Worm (Caenorhabditis elegans) whole organism, L2 larva: ENCODE results near the gene nipi-4.
A peak's percentile ranks its signal among the peaks of the same experiment; 100 is the strongest.

Source experiments
- C34F6.9 ChIP-seq: fragments of 150-350 bp; optimal IDR thresholded peaks from 2 replicates; lab custom pipeline; 2014; ENCODE audit warnings: missing biosample characterization, missing genetic modification characterization
- F13H6.1 ChIP-seq: sonication (generic microtip); optimal IDR thresholded peaks from 2 replicates; lab custom pipeline; 2016; ENCODE audit warnings: missing genetic modification characterization, missing compliant biosample characterization
- R02D3.7 ChIP-seq: fragments of 150-350 bp; optimal IDR thresholded peaks from 2 replicates; lab custom pipeline; 2014; ENCODE audit warnings: missing biosample characterization, missing genetic modification characterization
- Y55F3AM.14 ChIP-seq: fragments of 200-800 bp; sonication (Bioruptor generic); optimal IDR thresholded peaks from 2 replicates; lab custom pipeline; 2018; ENCODE audit warnings: mild to moderate bottlenecking, missing genetic modification characterization, missing compliant biosample characterization
- ZK546.5 ChIP-seq: sonication (generic microtip); optimal IDR thresholded peaks from 2 replicates; lab custom pipeline; 2017; ENCODE audit warnings: missing biosample characterization, missing genetic modification characterization
- alr-1 ChIP-seq: fragments of 150-350 bp; optimal IDR thresholded peaks from 2 replicates; lab custom pipeline; 2014; ENCODE audit warnings: missing biosample characterization, missing genetic modification characterization
- aly-2 ChIP-seq: fragments of 150-350 bp; optimal IDR thresholded peaks from 2 replicates; lab custom pipeline; 2014; ENCODE audit warnings: missing biosample characterization, missing genetic modification characterization
- ama-1 ChIP-seq: fragments of 150-350 bp; optimal IDR thresholded peaks from 2 replicates; lab custom pipeline; 2018; ENCODE audit warnings: inconsistent platforms
- blmp-1 ChIP-seq: sonication (generic microtip); optimal IDR thresholded peaks from 2 replicates; lab custom pipeline; 2017; ENCODE audit warnings: missing genetic modification characterization, mild to moderate bottlenecking, missing compliant biosample characterization, antibody characterized with exemption, moderate library complexity; ENCODE audit not compliant: insufficient read depth
- ceh-16 ChIP-seq: fragments of 150-350 bp; optimal IDR thresholded peaks from 2 replicates; lab custom pipeline; 2014; ENCODE audit warnings: missing biosample characterization, missing genetic modification characterization
- ceh-82 ChIP-seq: fragments of 150-350 bp; optimal IDR thresholded peaks from 2 replicates; lab custom pipeline; 2014; ENCODE audit warnings: missing biosample characterization, missing genetic modification characterization
- crh-2 ChIP-seq: sonication (generic microtip); optimal IDR thresholded peaks from 2 replicates; lab custom pipeline; 2017; ENCODE audit warnings: missing biosample characterization, missing genetic modification characterization
- dmd-4 ChIP-seq: sonication (generic microtip); optimal IDR thresholded peaks from 2 replicates; lab custom pipeline; 2017; ENCODE audit warnings: missing biosample characterization, missing genetic modification characterization
- egl-27 ChIP-seq: sonication (generic microtip); optimal IDR thresholded peaks from 3 replicates; lab custom pipeline; 2017; ENCODE audit warnings: missing biosample characterization, missing genetic modification reagents, missing genetic modification characterization
- elt-1 ChIP-seq: fragments of 150-350 bp; optimal IDR thresholded peaks from 2 replicates; lab custom pipeline; 2014; ENCODE audit warnings: missing biosample characterization, missing genetic modification characterization
- elt-3 ChIP-seq: sonication (generic microtip); optimal IDR thresholded peaks from 2 replicates; lab custom pipeline; 2017; ENCODE audit warnings: missing biosample characterization, missing genetic modification characterization
- fos-1 ChIP-seq: fragments of 150-350 bp; optimal IDR thresholded peaks from 2 replicates; lab custom pipeline; 2014; ENCODE audit warnings: missing biosample characterization, missing genetic modification characterization
- gmeb-1 ChIP-seq: fragments of 150-350 bp; optimal IDR thresholded peaks from 2 replicates; lab custom pipeline; 2014; ENCODE audit warnings: missing biosample characterization, missing genetic modification characterization
- lin-11 ChIP-seq: fragments of 150-350 bp; sonication (generic microtip); optimal IDR thresholded peaks from 2 replicates; lab custom pipeline; 2014; ENCODE audit warnings: missing biosample characterization, missing genetic modification characterization, inconsistent platforms, mixed read lengths
- lin-13 ChIP-seq: fragments of 150-350 bp; optimal IDR thresholded peaks from 2 replicates; lab custom pipeline; 2014; ENCODE audit warnings: missing biosample characterization, missing genetic modification reagents, missing genetic modification characterization
- lin-39 ChIP-seq: fragments of 150-350 bp; optimal IDR thresholded peaks from 2 replicates; lab custom pipeline; 2014; ENCODE audit warnings: missing biosample characterization, missing genetic modification reagents, missing genetic modification characterization
- lsy-2 ChIP-seq, 2 experiments: fragments of 150-350 bp in 1 of 2; sonication (generic microtip) in 1 of 2; optimal IDR thresholded peaks; 2 replicates each; lab custom pipeline; 2014 to 2017; ENCODE audit warnings: missing biosample characterization in 2 of 2, missing genetic modification characterization in 2 of 2
- mab-5 ChIP-seq: fragments of 150-350 bp; optimal IDR thresholded peaks from 2 replicates; lab custom pipeline; 2014; ENCODE audit warnings: missing biosample characterization, missing genetic modification characterization
- mbf-1 ChIP-seq: sonication (generic microtip); optimal IDR thresholded peaks from 2 replicates; lab custom pipeline; 2017; ENCODE audit warnings: missing biosample characterization, missing genetic modification characterization
- mdl-1 ChIP-seq, 2 experiments: fragments of 150-350 bp in 1 of 2; sonication (generic microtip) in 1 of 2; optimal IDR thresholded peaks; 2 replicates each; lab custom pipeline; 2017; ENCODE audit warnings: missing biosample characterization in 2 of 2, missing genetic modification characterization in 2 of 2
- nhr-10 ChIP-seq: sonication (generic microtip); optimal IDR thresholded peaks from 2 replicates; lab custom pipeline; 2017; ENCODE audit warnings: missing biosample characterization, missing genetic modification characterization
- nhr-11 ChIP-seq: fragments of 150-350 bp; optimal IDR thresholded peaks from 2 replicates; lab custom pipeline; 2014; ENCODE audit warnings: missing biosample characterization, missing genetic modification characterization
- nhr-12 ChIP-seq: fragments of 150-350 bp; optimal IDR thresholded peaks from 2 replicates; lab custom pipeline; 2014; ENCODE audit warnings: missing biosample characterization, missing genetic modification characterization
- nhr-129 ChIP-seq: fragments of 150-350 bp; optimal IDR thresholded peaks from 2 replicates; lab custom pipeline; 2014; ENCODE audit warnings: missing biosample characterization, missing genetic modification characterization
- nhr-21 ChIP-seq: fragments of 150-350 bp; optimal IDR thresholded peaks from 2 replicates; lab custom pipeline; 2014; ENCODE audit warnings: missing biosample characterization, missing genetic modification characterization
- nhr-23 ChIP-seq: fragments of 150-350 bp; optimal IDR thresholded peaks from 2 replicates; lab custom pipeline; 2014; ENCODE audit warnings: missing biosample characterization, missing genetic modification reagents, missing genetic modification characterization
- nhr-237 ChIP-seq: fragments of 150-350 bp; optimal IDR thresholded peaks from 2 replicates; lab custom pipeline; 2014; ENCODE audit warnings: missing biosample characterization, missing genetic modification characterization
- nhr-25 ChIP-seq: fragments of 150-350 bp; sonication (generic microtip); optimal IDR thresholded peaks from 3 replicates; lab custom pipeline; 2014; ENCODE audit warnings: missing biosample characterization, missing genetic modification characterization
- nhr-6 ChIP-seq: fragments of 150-350 bp; optimal IDR thresholded peaks from 2 replicates; lab custom pipeline; 2014; ENCODE audit warnings: missing biosample characterization, missing genetic modification characterization
- nhr-77 ChIP-seq: fragments of 150-350 bp; optimal IDR thresholded peaks from 2 replicates; lab custom pipeline; 2014; ENCODE audit warnings: missing biosample characterization, missing genetic modification characterization
- peb-1 ChIP-seq: fragments of 150-350 bp; optimal IDR thresholded peaks from 2 replicates; lab custom pipeline; 2014; ENCODE audit warnings: missing biosample characterization, missing genetic modification characterization
- sem-4 ChIP-seq: fragments of 150-350 bp; optimal IDR thresholded peaks from 2 replicates; lab custom pipeline; 2014; ENCODE audit warnings: missing biosample characterization, missing genetic modification reagents, missing genetic modification characterization
- skn-1 ChIP-seq: sonication (generic microtip); optimal IDR thresholded peaks from 2 replicates; lab custom pipeline; 2017; ENCODE audit warnings: missing biosample characterization, missing genetic modification characterization
- sma-3 ChIP-seq: sonication (generic microtip); optimal IDR thresholded peaks from 2 replicates; lab custom pipeline; 2016; ENCODE audit warnings: missing genetic modification reagents, missing genetic modification characterization, missing compliant biosample characterization
- sma-9 ChIP-seq, 2 experiments: fragments of 150-350 bp in 1 of 2; sonication (generic microtip) in 1 of 2; optimal IDR thresholded peaks; 2 replicates each; lab custom pipeline; 2014 to 2016; ENCODE audit warnings: missing genetic modification characterization in 2 of 2, mild to moderate bottlenecking in 1 of 2, missing biosample characterization in 1 of 2, missing compliant biosample characterization in 1 of 2, missing genetic modification reagents in 1 of 2, moderate library complexity in 1 of 2
- snpc-4 ChIP-seq: fragments of 150-350 bp; optimal IDR thresholded peaks from 2 replicates; lab custom pipeline; 2014; ENCODE audit warnings: missing biosample characterization, missing genetic modification characterization
- unc-39 ChIP-seq: fragments of 150-350 bp; optimal IDR thresholded peaks from 2 replicates; lab custom pipeline; 2014; ENCODE audit warnings: missing biosample characterization, missing genetic modification characterization
- unc-55 ChIP-seq: fragments of 150-350 bp; sonication (generic microtip); optimal IDR thresholded peaks from 3 replicates; lab custom pipeline; 2014; ENCODE audit warnings: missing biosample characterization, missing genetic modification reagents, missing genetic modification characterization
- unc-62 ChIP-seq: fragments of 150-350 bp; optimal IDR thresholded peaks from 2 replicates; lab custom pipeline; 2014; ENCODE audit warnings: missing biosample characterization, missing genetic modification reagents, missing genetic modification characterization
- zag-1 ChIP-seq: fragments of 150-350 bp; optimal IDR thresholded peaks from 2 replicates; lab custom pipeline; 2014; ENCODE audit warnings: missing biosample characterization, missing genetic modification characterization
- ztf-1 ChIP-seq: fragments of 200-800 bp; sonication (Bioruptor generic); conservative IDR thresholded peaks from 2 replicates; pipeline ENCODE4 v1.3.6; 2022; ENCODE audit warnings: missing genetic modification characterization, missing compliant biosample characterization
- ztf-11 ChIP-seq: sonication (generic microtip); optimal IDR thresholded peaks from 2 replicates; lab custom pipeline; 2017; ENCODE audit warnings: missing biosample characterization, missing genetic modification characterization
- ztf-4 ChIP-seq: fragments of 150-350 bp; optimal IDR thresholded peaks from 2 replicates; lab custom pipeline; 2014; ENCODE audit warnings: missing biosample characterization, missing genetic modification characterization

The nipi-4 gene

ce11 chrV:7822655-7823054 lies 48.0 kb downstream of the nipi-4 start:
- TF ChIP-seq gmeb-1 (tag; lab: Kevin White, UChicago) (no peak), skn-1 (tag; lab: Kevin White, UChicago) (no peak), lin-13 (GFP tag; lab: Kevin White, UChicago) (no peak), snpc-4 (no peak), ztf-11 (tag; lab: Kevin White, UChicago) (no peak), ceh-82 (no peak), dmd-4 (tag; lab: Kevin White, UChicago) (no peak), ztf-4 (tag; lab: Kevin White, UChicago) (no peak), mbf-1 (tag; lab: Kevin White, UChicago) (no peak), sma-9 (GFP tag; optimal IDR thresholded peaks at IDR 0.05; lab: Kevin White, UChicago) (peak; percentile 32), sma-9 (tag; optimal IDR thresholded peaks at IDR 0.05; lab: Kevin White, UChicago) (no peak), unc-62 (GFP tag; lab: Kevin White, UChicago) (peak; percentile 8), nhr-23 (tag; lab: Kevin White, UChicago) (no peak), unc-55 (GFP tag; lab: Kevin White, UChicago) (no peak), F13H6.1 (peak; percentile 82), blmp-1 (tag; lab: Kevin White, UChicago) (no peak), peb-1 (no peak), nhr-12 (tag; lab: Kevin White, UChicago) (no peak), sma-3 (GFP tag; lab: Kevin White, UChicago) (no peak), nhr-6 (no peak), lin-11 (tag; lab: Kevin White, UChicago) (no peak), nhr-21 (no peak), lin-39 (no peak), aly-2 (tag; lab: Kevin White, UChicago) (no peak), Y55F3AM.14 (GFP tag; lab: Kevin White, UChicago) (no peak), lsy-2 (tag; optimal IDR thresholded peaks at IDR 0.05; lab: Kevin White, UChicago) (peak in 1 of 2 experiments; percentile 57), ama-1 (lab: Kevin White, UChicago) (no peak), nhr-77 (tag; lab: Kevin White, UChicago) (no peak), ZK546.5 (tag; lab: Kevin White, UChicago) (no peak), elt-1 (no peak), elt-3 (tag; lab: Kevin White, UChicago) (no peak), nhr-129 (tag; lab: Kevin White, UChicago) (peak; percentile 84), egl-27 (tag; lab: Kevin White, UChicago) (peak; percentile 19), zag-1 (tag; lab: Kevin White, UChicago) (no peak), R02D3.7 (no peak), alr-1 (tag; lab: Kevin White, UChicago) (no peak), mab-5 (peak; percentile 56), C34F6.9 (tag; lab: Kevin White, UChicago) (peak; percentile 37), ztf-1 (no peak), sem-4 (tag; lab: Kevin White, UChicago) (no peak), nhr-11 (tag; lab: Kevin White, UChicago) (no peak), mdl-1 (tag; optimal IDR thresholded peaks at IDR 0.05; lab: Kevin White, UChicago) (no peak), nhr-237 (tag; lab: Kevin White, UChicago) (no peak), fos-1 (no peak), unc-39 (tag; lab: Kevin White, UChicago) (no peak), crh-2 (tag; lab: Kevin White, UChicago) (peak; percentile 60), nhr-25 (no peak), ceh-16 (tag; lab: Kevin White, UChicago) (no peak), nhr-10 (tag; lab: Kevin White, UChicago) (no peak)
